Worm (Caenorhabditis elegans) whole organism, early embryonic: ENCODE results near the gene mdl-1.

ENCODE experiments used
- ama-1 ChIP-seq: fragments of 150-350 bp; optimal IDR thresholded peaks from 2 replicates; lab custom pipeline; 2014
- hmg-4 ChIP-seq: fragments of 200-800 bp; sonication (Bioruptor generic); optimal IDR thresholded peaks from 2 replicates; lab custom pipeline; 2018; ENCODE audit warnings: mild to moderate bottlenecking, missing genetic modification characterization, missing compliant biosample characterization
- pes-1 ChIP-seq: fragments of 200-800 bp; sonication (Bioruptor generic); IDR thresholded peaks from 2 replicates; pipeline ENCODE4 v1.3.6; 2022; ENCODE audit warnings: missing genetic modification reagents, missing genetic modification characterization, missing compliant biosample characterization
- sea-1 ChIP-seq: fragments of 200-800 bp; sonication (Bioruptor generic); conservative IDR thresholded peaks from 2 replicates; pipeline ENCODE4 v1.3.6; 2022; ENCODE audit warnings: missing genetic modification characterization, missing compliant biosample characterization
- tra-4 ChIP-seq: sonication (generic microtip); optimal IDR thresholded peaks from 2 replicates; lab custom pipeline; 2017; ENCODE audit warnings: missing genetic modification characterization, missing compliant biosample characterization

DNA sequence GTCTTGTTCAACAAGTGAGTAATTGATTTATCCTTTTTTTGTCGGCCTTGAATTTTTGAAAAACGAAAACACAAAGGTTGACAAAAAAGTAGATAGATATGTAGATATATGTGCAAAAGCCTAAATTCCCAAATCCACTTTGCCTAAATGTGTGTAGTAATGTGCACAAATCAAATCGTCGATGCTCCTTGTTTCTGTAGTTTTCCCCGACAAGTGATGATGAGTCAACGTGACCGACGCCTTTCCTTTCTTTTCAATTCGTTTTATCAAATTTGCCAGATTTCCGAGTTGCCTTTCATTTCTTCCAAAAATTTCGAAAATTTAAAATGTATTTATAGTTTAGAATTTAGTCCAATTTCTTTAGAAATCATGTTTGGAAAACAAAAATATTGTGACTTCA lies 37.0 kb upstream of the mdl-1 start:
- TF ChIP-seq tra-4 (tag; lab: Kevin White, UChicago) (no peak), ama-1 (lab: Kevin White, UChicago) (no peak), pes-1 (GFP tag; lab: Robert Waterston, UW) (no peak), hmg-4 (GFP tag; lab: Kevin White, UChicago) (no peak), sea-1 (GFP tag; lab: Robert Waterston, UW) (no peak)
